Fruit fly (Drosophila melanogaster) whole organism, embryonic: ENCODE measurements around the gene CG6830.
A peak's percentile ranks its signal among the peaks of the same experiment; 100 is the strongest.

ENCODE experiments used
- Abd-B ChIP-seq: fragments of 200-800 bp; sonication (Bioruptor generic); optimal IDR thresholded peaks from 2 replicates; lab custom pipeline; 2018; ENCODE audit warnings: missing biosample characterization, mild to moderate bottlenecking, missing genetic modification characterization, moderate library complexity
- B-H1 ChIP-seq: fragments of 200-800 bp; sonication (Bioruptor generic); IDR thresholded peaks from 3 replicates; pipeline ENCODE4 v1.3.6; 2022; ENCODE audit warnings: missing biosample characterization, missing genetic modification characterization
- Bdp1 ChIP-seq: fragments of 200-800 bp; sonication (Bioruptor generic); optimal IDR thresholded peaks from 3 replicates; lab custom pipeline; 2016; ENCODE audit warnings: missing biosample characterization, missing genetic modification characterization
- BtbVII ChIP-seq: fragments of 200-800 bp; sonication (Bioruptor generic); optimal IDR thresholded peaks from 3 replicates; lab custom pipeline; 2017; ENCODE audit warnings: missing biosample characterization, mild to moderate bottlenecking, missing genetic modification characterization
- CG10321 ChIP-seq: fragments of 200-800 bp; sonication (Bioruptor generic); IDR thresholded peaks from 2 replicates; pipeline ENCODE4 v1.3.6; 2022; ENCODE audit warnings: missing biosample characterization, missing genetic modification characterization
- CG10565 ChIP-seq: fragments of 200-800 bp; sonication (Bioruptor generic); optimal IDR thresholded peaks from 3 replicates; lab custom pipeline; 2016; ENCODE audit warnings: missing biosample characterization, mild to moderate bottlenecking, missing genetic modification characterization
- CG12071 ChIP-seq: fragments of 200-800 bp; sonication (Bioruptor generic); optimal IDR thresholded peaks from 3 replicates; lab custom pipeline; 2018; ENCODE audit warnings: missing biosample characterization, mild to moderate bottlenecking, missing genetic modification characterization
- CG12942 ChIP-seq: fragments of 200-800 bp; sonication (Bioruptor generic); optimal IDR thresholded peaks from 3 replicates; lab custom pipeline; 2016; ENCODE audit warnings: missing biosample characterization, missing genetic modification characterization
- CG1529 ChIP-seq: fragments of 200-800 bp; sonication (Bioruptor generic); optimal IDR thresholded peaks from 3 replicates; lab custom pipeline; 2018; ENCODE audit warnings: missing biosample characterization, missing genetic modification characterization
- CG15479 ChIP-seq: fragments of 200-800 bp; sonication (Bioruptor generic); optimal IDR thresholded peaks from 3 replicates; lab custom pipeline; 2019; ENCODE audit warnings: missing biosample characterization, mild to moderate bottlenecking, missing genetic modification characterization, moderate library complexity
- CG1647 ChIP-seq: fragments of 200-800 bp; sonication (Bioruptor generic); optimal IDR thresholded peaks from 3 replicates; lab custom pipeline; 2016; ENCODE audit warnings: missing biosample characterization, missing genetic modification characterization
- CG18262 ChIP-seq: fragments of 200-800 bp; optimal IDR thresholded peaks from 3 replicates; lab custom pipeline; 2019; ENCODE audit warnings: missing biosample characterization, mild to moderate bottlenecking, missing genetic modification characterization, moderate library complexity
- CG2202 ChIP-seq: fragments of 200-800 bp; sonication (Bioruptor generic); optimal IDR thresholded peaks from 2 replicates; lab custom pipeline; 2018; ENCODE audit warnings: missing biosample characterization, mild to moderate bottlenecking, missing genetic modification characterization
- CG2875 ChIP-seq: fragments of 200-800 bp; sonication (Bioruptor generic); optimal IDR thresholded peaks from 2 replicates; lab custom pipeline; 2017; ENCODE audit warnings: missing biosample characterization, mild to moderate bottlenecking, missing genetic modification characterization, missing genetic modification reagents
- CG30020 ChIP-seq: fragments of 200-800 bp; optimal IDR thresholded peaks from 2 replicates; lab custom pipeline; 2019; ENCODE audit warnings: missing biosample characterization, mild to moderate bottlenecking, missing genetic modification characterization, moderate library complexity
- CG32532 ChIP-seq: fragments of 200-800 bp; sonication (Bioruptor generic); IDR thresholded peaks from 2 replicates; pipeline ENCODE4 v1.3.6; 2022; ENCODE audit warnings: missing biosample characterization, missing genetic modification characterization
- CG6813 ChIP-seq: fragments of 200-800 bp; sonication (Bioruptor generic); optimal IDR thresholded peaks from 2 replicates; lab custom pipeline; 2017; ENCODE audit warnings: missing biosample characterization, missing genetic modification characterization, mild to moderate bottlenecking, moderate library complexity, missing genetic modification reagents
- CG8924 ChIP-seq: fragments of 200-800 bp; optimal IDR thresholded peaks from 3 replicates; lab custom pipeline; 2019; ENCODE audit warnings: missing biosample characterization, mild to moderate bottlenecking, missing genetic modification characterization, moderate library complexity
- CG9609 ChIP-seq: fragments of 200-800 bp; sonication (Bioruptor generic); optimal IDR thresholded peaks from 3 replicates; lab custom pipeline; 2016; ENCODE audit warnings: missing biosample characterization, missing genetic modification characterization
- D ChIP-seq, 2 experiments: fragments of 200-800 bp in 1 of 2; fragments of >200 bp in 1 of 2; sonication (Bioruptor generic) in 1 of 2; optimal IDR thresholded peaks; 2 replicates in 1 of 2; 3 replicates in 1 of 2; lab custom pipeline; 2017; ENCODE audit warnings: mild to moderate bottlenecking in 1 of 2, missing biosample characterization in 1 of 2, missing genetic modification characterization in 1 of 2, missing genetic modification reagents in 1 of 2
- Fer1 ChIP-seq: fragments of 200-800 bp; sonication (Bioruptor generic); optimal IDR thresholded peaks from 2 replicates; lab custom pipeline; 2017; ENCODE audit warnings: missing biosample characterization, mild to moderate bottlenecking, missing genetic modification characterization
- HHEX ChIP-seq: fragments of 200-800 bp; sonication (Bioruptor generic); optimal IDR thresholded peaks from 3 replicates; lab custom pipeline; 2017; ENCODE audit warnings: missing biosample characterization, mild to moderate bottlenecking, missing genetic modification characterization, missing genetic modification reagents
- HmgD ChIP-seq: fragments of 200-800 bp; sonication (Bioruptor generic); optimal IDR thresholded peaks from 3 replicates; lab custom pipeline; 2016; ENCODE audit warnings: missing biosample characterization, missing genetic modification characterization
- Kr ChIP-seq: fragments of 200-800 bp; sonication (Bioruptor generic); optimal IDR thresholded peaks from 2 replicates; lab custom pipeline; 2017; ENCODE audit warnings: missing biosample characterization, mild to moderate bottlenecking, missing genetic modification characterization
- Mes4 ChIP-seq: fragments of 200-800 bp; sonication (Bioruptor generic); optimal IDR thresholded peaks from 2 replicates; lab custom pipeline; 2016; ENCODE audit warnings: missing biosample characterization, missing genetic modification characterization
- NfI ChIP-seq: fragments of 200-800 bp; sonication (Bioruptor generic); optimal IDR thresholded peaks from 3 replicates; lab custom pipeline; 2018; ENCODE audit warnings: missing biosample characterization, mild to moderate bottlenecking, missing genetic modification characterization, moderate library complexity
- Opbp ChIP-seq: fragments of 200-800 bp; sonication (Bioruptor generic); IDR thresholded peaks from 3 replicates; pipeline ENCODE4 v1.3.6; 2022; ENCODE audit warnings: missing biosample characterization, missing genetic modification characterization; ENCODE audit not compliant: partially characterized antibody
- Pdp1 ChIP-seq, 2 experiments: fragments of 200-800 bp; sonication (Bioruptor generic); optimal IDR thresholded peaks; 3 replicates each; lab custom pipeline; 2016; ENCODE audit warnings: missing biosample characterization in 2 of 2, missing genetic modification characterization in 2 of 2, mild to moderate bottlenecking in 1 of 2, moderate library complexity in 1 of 2
- Sin3A ChIP-seq: fragments of >200 bp; optimal IDR thresholded peaks from 2 replicates; lab custom pipeline; 2018
- ab ChIP-seq: fragments of 200-800 bp; sonication (Bioruptor generic); optimal IDR thresholded peaks from 2 replicates; lab custom pipeline; 2016; ENCODE audit warnings: missing biosample characterization, missing genetic modification characterization
- abd-A ChIP-seq: fragments of 200-800 bp; sonication (Bioruptor generic); optimal IDR thresholded peaks from 3 replicates; lab custom pipeline; 2019; ENCODE audit warnings: missing biosample characterization, mild to moderate bottlenecking, missing genetic modification characterization, moderate library complexity
- bigmax ChIP-seq: fragments of 200-800 bp; sonication (Bioruptor generic); optimal IDR thresholded peaks from 2 replicates; lab custom pipeline; 2018; ENCODE audit warnings: missing biosample characterization, mild to moderate bottlenecking, missing genetic modification characterization
- crc ChIP-seq: fragments of 200-800 bp; sonication (Bioruptor generic); optimal IDR thresholded peaks from 2 replicates; lab custom pipeline; 2016; ENCODE audit warnings: missing biosample characterization, missing genetic modification characterization
- crp ChIP-seq, 2 experiments: fragments of 200-800 bp; sonication (Bioruptor generic); optimal IDR thresholded peaks; 2 replicates in 1 of 2; 3 replicates in 1 of 2; lab custom pipeline; 2017; ENCODE audit warnings: missing biosample characterization in 2 of 2, missing genetic modification characterization in 2 of 2, mild to moderate bottlenecking in 1 of 2, moderate library complexity in 1 of 2
- gcm2 ChIP-seq: fragments of 200-800 bp; sonication (Bioruptor generic); optimal IDR thresholded peaks from 2 replicates; lab custom pipeline; 2016; ENCODE audit warnings: missing biosample characterization, missing genetic modification characterization
- gfzf ChIP-seq: fragments of 200-800 bp; sonication (Bioruptor generic); optimal IDR thresholded peaks from 2 replicates; lab custom pipeline; 2016; ENCODE audit warnings: missing biosample characterization, mild to moderate bottlenecking, missing genetic modification characterization, moderate library complexity
- gt ChIP-seq: fragments of 200-800 bp; sonication (Bioruptor generic); IDR thresholded peaks from 2 replicates; pipeline ENCODE4 v1.3.6; 2022; ENCODE audit warnings: missing biosample characterization, missing genetic modification characterization
- hkb ChIP-seq, 2 experiments: fragments of 200-800 bp in 1 of 2; fragments of >200 bp in 1 of 2; sonication (Bioruptor generic) in 1 of 2; IDR thresholded peaks in 1 of 2; optimal IDR thresholded peaks in 1 of 2; 2 replicates each; pipeline versions ENCODE4 v1.3.6 to Lab custom; 2017 to 2022; ENCODE audit warnings: missing biosample characterization in 1 of 2, missing genetic modification characterization in 1 of 2
- hth ChIP-seq: fragments of >200 bp; optimal IDR thresholded peaks from 2 replicates; lab custom pipeline; 2017; ENCODE audit warnings: inconsistent platforms
- kay ChIP-seq: fragments of 200-800 bp; sonication (Bioruptor generic); optimal IDR thresholded peaks from 2 replicates; lab custom pipeline; 2016; ENCODE audit warnings: missing biosample characterization, missing genetic modification characterization
- ken ChIP-seq: fragments of 200-800 bp; sonication (Bioruptor generic); IDR thresholded peaks from 3 replicates; pipeline ENCODE4 v1.3.6; 2022; ENCODE audit warnings: missing biosample characterization, missing genetic modification characterization
- nmo ChIP-seq: fragments of 200-800 bp; sonication (Bioruptor generic); optimal IDR thresholded peaks from 2 replicates; lab custom pipeline; 2018; ENCODE audit warnings: missing biosample characterization, mild to moderate bottlenecking, missing genetic modification characterization, moderate library complexity
- psq ChIP-seq: fragments of 200-800 bp; sonication (Bioruptor generic); optimal IDR thresholded peaks from 2 replicates; lab custom pipeline; 2017; ENCODE audit warnings: missing biosample characterization, missing genetic modification characterization
- ro ChIP-seq: fragments of 200-800 bp; sonication (Bioruptor generic); IDR thresholded peaks from 2 replicates; pipeline ENCODE4 v1.3.6; 2022; ENCODE audit warnings: missing biosample characterization, missing genetic modification characterization
- slbo ChIP-seq: fragments of 200-800 bp; sonication (Bioruptor generic); IDR thresholded peaks from 2 replicates; pipeline ENCODE4 v1.3.6; 2022; ENCODE audit warnings: missing biosample characterization, missing genetic modification characterization
- slp2 ChIP-seq: fragments of 200-800 bp; sonication (Bioruptor generic); optimal IDR thresholded peaks from 2 replicates; lab custom pipeline; 2016; ENCODE audit warnings: missing biosample characterization, missing genetic modification characterization
- tin ChIP-seq: fragments of 200-800 bp; sonication (Bioruptor generic); optimal IDR thresholded peaks from 3 replicates; lab custom pipeline; 2016; ENCODE audit warnings: missing biosample characterization, missing genetic modification characterization
- tup ChIP-seq: fragments of 200-800 bp; sonication (Bioruptor generic); optimal IDR thresholded peaks from 2 replicates; lab custom pipeline; 2016; ENCODE audit warnings: missing biosample characterization, mild to moderate bottlenecking, missing genetic modification characterization, moderate library complexity

Gene CG6830

dm6 chr3R:11650105-11651039 is 33.8 kb downstream of the CG6830 start, which contains the start of the genes Csk and Elp1 (continued):
- TF ChIP-seq hkb (optimal IDR thresholded peaks at IDR 0.05; lab: Kevin White, UChicago) (peak; percentile 64), hkb (GFP tag; IDR thresholded peaks at IDR 0.05; lab: Robert Waterston, UW) (no peak), ab (GFP tag; lab: Kevin White, UChicago) (peak; percentile 23), ro (GFP tag; lab: Robert Waterston, UW) (no peak), tin (GFP tag; lab: Kevin White, UChicago) (peak; percentile 41), Mes4 (GFP tag; lab: Kevin White, UChicago) (no peak), bigmax (GFP tag; lab: Kevin White, UChicago) (no peak), CG12071 (GFP tag; lab: Kevin White, UChicago) (no peak), NfI (GFP tag; lab: Kevin White, UChicago) (peak; percentile 57), ken (GFP tag; lab: Robert Waterston, UW) (peak; percentile 58; the same call in 1 of the 3 replicates), CG1529 (GFP tag; lab: Kevin White, UChicago) (no peak), Fer1 (peak; percentile 60), Opbp (GFP tag; lab: Robert Waterston, UW) (0 out of 3 replicates have a peak, but pooled peaks have one; percentile 12), Pdp1 (GFP tag; optimal IDR thresholded peaks at IDR 0.05; lab: Kevin White, UChicago) (peak; percentile 39 to 52), Abd-B (peak; percentile 59), CG32532 (GFP tag; lab: Robert Waterston, UW) (peak; percentile 39; the same call in 1 of the 2 replicates), CG15479 (GFP tag; lab: Kevin White, UChicago) (peak; percentile 84), CG9609 (GFP tag; lab: Kevin White, UChicago) (peak; percentile 14), B-H1 (GFP tag; lab: Robert Waterston, UW) (no peak), CG2202 (no peak), gt (no peak), slp2 (GFP tag; lab: Kevin White, UChicago) (no peak), CG2875 (GFP tag; lab: Kevin White, UChicago) (no peak), Sin3A (lab: Kevin White, UChicago) (peak; percentile 82), D (optimal IDR thresholded peaks at IDR 0.05; lab: Kevin White, UChicago) (no peak), D (GFP tag; optimal IDR thresholded peaks at IDR 0.05; lab: Kevin White, UChicago) (no peak), tup (peak; percentile 22), gcm2 (no peak), psq (no peak), HmgD (GFP tag; lab: Kevin White, UChicago) (no peak), abd-A (tag; lab: Kevin White, UChicago) (peak; percentile 25), hth (lab: Kevin White, UChicago) (no peak), kay (GFP tag; lab: Kevin White, UChicago) (peak; percentile 38), CG10565 (GFP tag; lab: Kevin White, UChicago) (no peak), CG18262 (tag; lab: Kevin White, UChicago) (peak; percentile 51), CG8924 (tag; lab: Kevin White, UChicago) (peak; percentile 62), CG1647 (GFP tag; lab: Kevin White, UChicago) (peak; percentile 36), crp (GFP tag; optimal IDR thresholded peaks at IDR 0.05; lab: Kevin White, UChicago) (peak in 1 of 2 experiments; percentile 53), Kr (GFP tag; lab: Kevin White, UChicago) (no peak), HHEX (GFP tag; lab: Kevin White, UChicago) (peak; percentile 26), BtbVII (GFP tag; lab: Kevin White, UChicago) (no peak), Bdp1 (GFP tag; lab: Kevin White, UChicago) (peak; percentile 48), nmo (GFP tag; lab: Kevin White, UChicago) (peak; percentile 86), CG6813 (no peak), CG10321 (GFP tag; lab: Robert Waterston, UW) (no peak), gfzf (peak; percentile 82), CG12942 (GFP tag; lab: Kevin White, UChicago) (peak; percentile 56), crc (no peak), CG30020 (tag; lab: Kevin White, UChicago) (peak; percentile 73), slbo (GFP tag; lab: Robert Waterston, UW) (peak; percentile 78)
